Worm (Caenorhabditis elegans) whole organism, early embryonic: ENCODE results near the gene T25B6.3.

Source experiments
- B0310.2 ChIP-seq: sonication (generic microtip); optimal IDR thresholded peaks from 2 replicates; lab custom pipeline; 2016; ENCODE audit warnings: mild to moderate bottlenecking, missing genetic modification characterization, missing compliant biosample characterization
- F13C5.2 ChIP-seq: sonication (generic microtip); optimal IDR thresholded peaks from 2 replicates; lab custom pipeline; 2017; ENCODE audit warnings: mild to moderate bottlenecking, missing genetic modification characterization, inconsistent platforms, missing compliant biosample characterization
- ama-1 ChIP-seq: fragments of 150-350 bp; optimal IDR thresholded peaks from 2 replicates; lab custom pipeline; 2014
- ceh-36 ChIP-seq: sonication (generic microtip); optimal IDR thresholded peaks from 2 replicates; lab custom pipeline; 2016; ENCODE audit warnings: missing genetic modification characterization, inconsistent platforms, missing compliant biosample characterization
- ets-7 ChIP-seq: sonication (generic microtip); optimal IDR thresholded peaks from 2 replicates; lab custom pipeline; 2016; ENCODE audit warnings: missing genotype, missing genetic modification characterization, missing compliant biosample characterization
- flt-1 ChIP-seq: fragments of 200-800 bp; sonication (Bioruptor generic); IDR thresholded peaks from 2 replicates; pipeline ENCODE4 v1.3.6; 2022; ENCODE audit warnings: missing genetic modification characterization, missing compliant biosample characterization
- hmg-4 ChIP-seq: fragments of 200-800 bp; sonication (Bioruptor generic); optimal IDR thresholded peaks from 2 replicates; lab custom pipeline; 2018; ENCODE audit warnings: mild to moderate bottlenecking, missing genetic modification characterization, missing compliant biosample characterization
- pes-1 ChIP-seq: fragments of 200-800 bp; sonication (Bioruptor generic); IDR thresholded peaks from 2 replicates; pipeline ENCODE4 v1.3.6; 2022; ENCODE audit warnings: missing genetic modification reagents, missing genetic modification characterization, missing compliant biosample characterization
- scrt-1 ChIP-seq: fragments of 200-800 bp; sonication (Bioruptor generic); IDR thresholded peaks from 2 replicates; pipeline ENCODE4 v1.3.6; 2022; ENCODE audit warnings: missing genetic modification characterization, missing compliant biosample characterization
- sea-1 ChIP-seq: fragments of 200-800 bp; sonication (Bioruptor generic); conservative IDR thresholded peaks from 2 replicates; pipeline ENCODE4 v1.3.6; 2022; ENCODE audit warnings: missing genetic modification characterization, missing compliant biosample characterization
- tbx-11 ChIP-seq: fragments of 200-800 bp; sonication (Bioruptor generic); IDR thresholded peaks from 2 replicates; pipeline ENCODE4 v1.3.6; 2022; ENCODE audit warnings: missing genetic modification characterization, missing compliant biosample characterization
- tbx-37 ChIP-seq: fragments of 200-800 bp; sonication (Bioruptor generic); conservative IDR thresholded peaks from 2 replicates; pipeline ENCODE4 v1.3.6; 2022; ENCODE audit warnings: missing genetic modification reagents, missing genetic modification characterization, missing compliant biosample characterization
- tra-4 ChIP-seq: sonication (generic microtip); optimal IDR thresholded peaks from 2 replicates; lab custom pipeline; 2017; ENCODE audit warnings: missing genetic modification characterization, missing compliant biosample characterization

- TF ChIP-seq F13C5.2 (tag; lab: Kevin White, UChicago) (no peak), hmg-4 (GFP tag; lab: Kevin White, UChicago) (no peak), sea-1 (GFP tag; lab: Robert Waterston, UW) (no peak), ama-1 (lab: Kevin White, UChicago) (no peak), tbx-37 (no peak), tra-4 (tag; lab: Kevin White, UChicago) (no peak), flt-1 (no peak), tbx-11 (GFP tag; lab: Robert Waterston, UW) (no peak), pes-1 (GFP tag; lab: Robert Waterston, UW) (no peak), ets-7 (no peak), scrt-1 (GFP tag; lab: Robert Waterston, UW) (no peak), B0310.2 (tag; lab: Kevin White, UChicago) (no peak), ceh-36 (tag; lab: Kevin White, UChicago) (no peak)
Observed at ce11 chrX:8996496-8997116, 30.8 kb upstream of the T25B6.3 start.
